Fruit fly (Drosophila melanogaster): Measurements from ENCODE around the gene wol.

Gene wol

dm6 chr2L:8350560-8351171, 47.9 kb upstream of the wol start (continued):
- TF ChIP-seq CG2199 (GFP tag; IDR thresholded peaks at IDR 0.05) (no peak), yki (optimal IDR thresholded peaks at IDR 0.05) (no peak), Six4 (GFP tag; optimal IDR thresholded peaks at IDR 0.05) (no peak), CG10654 (GFP tag; optimal IDR thresholded peaks at IDR 0.05) (no peak), CG14710 (tag; optimal IDR thresholded peaks at IDR 0.05) (no peak), row (GFP tag; IDR thresholded peaks at IDR 0.05) (no peak), CG30403 (GFP tag; optimal IDR thresholded peaks at IDR 0.05) (no peak), maf-S (GFP tag; optimal IDR thresholded peaks at IDR 0.05) (no peak), Taf1 (GFP tag; IDR thresholded peaks at IDR 0.05) (no peak), pzg (GFP tag; optimal IDR thresholded peaks at IDR 0.05) (no peak), CG6654 (GFP tag; optimal IDR thresholded peaks at IDR 0.05) (no peak), ems (GFP tag; optimal IDR thresholded peaks at IDR 0.05) (no peak), CG16779 (GFP tag; IDR thresholded peaks at IDR 0.05) (no peak), CG11723 (GFP tag; optimal IDR thresholded peaks at IDR 0.05) (no peak), D19A (tag; optimal IDR thresholded peaks at IDR 0.05) (no peak), CG8924 (tag; optimal IDR thresholded peaks at IDR 0.05) (peak; percentile 26), Optix (GFP tag; IDR thresholded peaks at IDR 0.05) (no peak), CG1647 (GFP tag; optimal IDR thresholded peaks at IDR 0.05) (no peak), twi (tag; optimal IDR thresholded peaks at IDR 0.05) (no peak), CG13624 (GFP tag; optimal IDR thresholded peaks at IDR 0.05) (no peak), Rfx (GFP tag; IDR thresholded peaks at IDR 0.05) (no peak; the same call in 1 of the 2 replicates), Stat92E (GFP tag; optimal IDR thresholded peaks at IDR 0.05) (no peak), lab (GFP tag; optimal IDR thresholded peaks at IDR 0.05) (peak; percentile 78), YL-1 (GFP tag; optimal IDR thresholded peaks at IDR 0.05) (peak; percentile 17), tll (GFP tag; optimal IDR thresholded peaks at IDR 0.05) (no peak), sens-2 (GFP tag; IDR thresholded peaks at IDR 0.05) (no peak), chinmo (GFP tag; IDR thresholded peaks at IDR 0.05; ENCODE audit: partially characterized antibody) (no peak), Spps (tag; optimal IDR thresholded peaks at IDR 0.05) (no peak), pum (GFP tag; optimal IDR thresholded peaks at IDR 0.05) (no peak), CG7357 (GFP tag; IDR thresholded peaks at IDR 0.05) (no peak), org-1 (GFP tag; optimal IDR thresholded peaks at IDR 0.05) (peak; percentile 22), zen2 (GFP tag; IDR thresholded peaks at IDR 0.05; ENCODE audit: partially characterized antibody) (no peak), CG3065 (GFP tag; optimal IDR thresholded peaks at IDR 0.05) (no peak), CG5245 (GFP tag; optimal IDR thresholded peaks at IDR 0.05) (no peak), tx (GFP tag; optimal IDR thresholded peaks at IDR 0.05) (no peak), CG1832 (GFP tag; optimal IDR thresholded peaks at IDR 0.05) (no peak), CG31441 (GFP tag; IDR thresholded peaks at IDR 0.05) (no peak), Nf-YC (tag; optimal IDR thresholded peaks at IDR 0.05) (no peak), btn (GFP tag; optimal IDR thresholded peaks at IDR 0.05) (no peak), CG10565 (GFP tag; optimal IDR thresholded peaks at IDR 0.05) (no peak), CG1024 (GFP tag; IDR thresholded peaks at IDR 0.05) (no peak), Dek (tag; optimal IDR thresholded peaks at IDR 0.05) (peak; percentile 41), CG31365 (tag; optimal IDR thresholded peaks at IDR 0.05) (peak; percentile 22), Mrtf (GFP tag; IDR thresholded peaks at IDR 0.05) (no peak), CG17385 (GFP tag; optimal IDR thresholded peaks at IDR 0.05) (peak; percentile 55), Pdp1 (GFP tag; optimal IDR thresholded peaks at IDR 0.05) (no peak), CG18619 (GFP tag; optimal IDR thresholded peaks at IDR 0.05) (peak; percentile 8), emc (GFP tag; optimal IDR thresholded peaks at IDR 0.05) (no peak), Dll (GFP tag; IDR thresholded peaks at IDR 0.05; ENCODE audit: partially characterized antibody) (no peak), Neu2 (GFP tag; optimal IDR thresholded peaks at IDR 0.05; ENCODE audit: borderline replicate concordance) (no peak), nmo (GFP tag; optimal IDR thresholded peaks at IDR 0.05) (no peak)
